Worm (Caenorhabditis elegans) whole organism, L1 larva: ENCODE data around the gene vdac-1.

Experiments used
- C04F5.9 ChIP-seq: sonication (generic microtip); optimal IDR thresholded peaks from 2 replicates; lab custom pipeline; 2016; ENCODE audit warnings: missing genetic modification characterization, missing compliant biosample characterization
- C16A3.4 ChIP-seq: fragments of 150-350 bp; optimal IDR thresholded peaks from 2 replicates; lab custom pipeline; 2014; ENCODE audit warnings: missing biosample characterization, missing genetic modification characterization
- C34B4.2 ChIP-seq: sonication (generic microtip); optimal IDR thresholded peaks from 2 replicates; lab custom pipeline; 2017; ENCODE audit warnings: mild to moderate bottlenecking, missing genetic modification characterization, missing compliant biosample characterization
- alr-1 ChIP-seq: fragments of 200-800 bp; sonication (Bioruptor generic); optimal IDR thresholded peaks from 2 replicates; lab custom pipeline; 2018; ENCODE audit warnings: borderline replicate concordance, mild to moderate bottlenecking, missing genetic modification characterization, missing compliant biosample characterization
- aly-2 ChIP-seq: fragments of 150-350 bp; optimal IDR thresholded peaks from 2 replicates; lab custom pipeline; 2014; ENCODE audit warnings: missing biosample characterization, missing genetic modification characterization
- ama-1 ChIP-seq: fragments of 150-350 bp; optimal IDR thresholded peaks from 2 replicates; lab custom pipeline; 2014
- ceh-63 ChIP-seq: fragments of 200-800 bp; sonication (Bioruptor generic); optimal IDR thresholded peaks from 2 replicates; lab custom pipeline; 2018; ENCODE audit warnings: mild to moderate bottlenecking, missing genetic modification characterization, missing compliant biosample characterization
- ceh-8 ChIP-seq: fragments of 200-800 bp; sonication (Bioruptor generic); optimal IDR thresholded peaks from 2 replicates; lab custom pipeline; 2018; ENCODE audit warnings: mild to moderate bottlenecking, missing genetic modification characterization, moderate library complexity, missing compliant biosample characterization
- ceh-90 ChIP-seq: sonication (generic microtip); optimal IDR thresholded peaks from 2 replicates; lab custom pipeline; 2016; ENCODE audit warnings: missing genetic modification characterization, missing compliant biosample characterization
- ces-1 ChIP-seq: fragments of 150-350 bp; optimal IDR thresholded peaks from 2 replicates; lab custom pipeline; 2014; ENCODE audit warnings: missing biosample characterization, missing genetic modification reagents, missing genetic modification characterization
- dpl-1 ChIP-seq, 3 experiments: fragments of 150-350 bp in 2 of 3; sonication (generic microtip) in 1 of 3; optimal IDR thresholded peaks; 2 replicates each; lab custom pipeline; 2014 to 2017; ENCODE audit warnings: missing biosample characterization in 3 of 3, missing genetic modification characterization in 3 of 3, missing genetic modification reagents in 3 of 3
- dsc-1 ChIP-seq: sonication (generic microtip); optimal IDR thresholded peaks from 2 replicates; lab custom pipeline; 2016; ENCODE audit warnings: mild to moderate bottlenecking, missing genetic modification characterization, missing compliant biosample characterization
- efl-3 ChIP-seq: fragments of 200-800 bp; sonication (Bioruptor generic); optimal IDR thresholded peaks from 2 replicates; lab custom pipeline; 2018; ENCODE audit warnings: mild to moderate bottlenecking, missing genetic modification characterization, missing compliant biosample characterization
- elt-2 ChIP-seq: sonication (generic microtip); optimal IDR thresholded peaks from 2 replicates; lab custom pipeline; 2016; ENCODE audit warnings: missing genetic modification characterization, mild to moderate bottlenecking, inconsistent platforms, missing compliant biosample characterization, missing genetic modification reagents
- elt-3 ChIP-seq, 6 experiments: fragments of 150-350 bp in 1 of 6; sonication (generic microtip); optimal IDR thresholded peaks; 2 replicates each; lab custom pipeline; 2017 to 2018; ENCODE audit warnings: missing biosample characterization in 6 of 6, missing genetic modification characterization in 6 of 6, inconsistent platforms in 1 of 6
- ets-5 ChIP-seq: fragments of 200-800 bp; sonication (Bioruptor generic); IDR thresholded peaks from 2 replicates; pipeline ENCODE4 v1.3.6; 2022; ENCODE audit warnings: missing genetic modification characterization, missing compliant biosample characterization
- fkh-10 ChIP-seq: sonication (generic microtip); optimal IDR thresholded peaks from 2 replicates; lab custom pipeline; 2017; ENCODE audit warnings: missing biosample characterization, missing genetic modification reagents, missing genetic modification characterization
- fkh-8 ChIP-seq: sonication (generic microtip); optimal IDR thresholded peaks from 2 replicates; lab custom pipeline; 2016; ENCODE audit warnings: mild to moderate bottlenecking, missing genetic modification characterization, missing compliant biosample characterization
- fos-1 ChIP-seq: fragments of 150-350 bp; optimal IDR thresholded peaks from 2 replicates; lab custom pipeline; 2014; ENCODE audit warnings: missing biosample characterization, missing genetic modification characterization
- grh-1 ChIP-seq: fragments of 200-800 bp; sonication (Bioruptor generic); IDR thresholded peaks from 2 replicates; pipeline ENCODE4 v1.3.6; 2022; ENCODE audit warnings: missing genetic modification reagents, missing genetic modification characterization, missing compliant biosample characterization
- hlh-4 ChIP-seq: sonication (generic microtip); optimal IDR thresholded peaks from 2 replicates; lab custom pipeline; 2016; ENCODE audit warnings: mild to moderate bottlenecking, missing genetic modification characterization, missing compliant biosample characterization
- jun-1 ChIP-seq: fragments of 150-350 bp; optimal IDR thresholded peaks from 2 replicates; lab custom pipeline; 2014; ENCODE audit warnings: missing biosample characterization, missing genetic modification reagents, missing genetic modification characterization
- lin-14 ChIP-seq: fragments of 200-800 bp; sonication (Bioruptor generic); optimal IDR thresholded peaks from 2 replicates; lab custom pipeline; 2018; ENCODE audit warnings: mild to moderate bottlenecking, missing genetic modification characterization, moderate library complexity, missing compliant biosample characterization
- lin-35 ChIP-seq, 2 experiments: fragments of 150-350 bp; optimal IDR thresholded peaks; 2 replicates each; lab custom pipeline; 2014; ENCODE audit warnings: missing biosample characterization in 2 of 2, missing genetic modification characterization in 2 of 2, missing genetic modification reagents in 2 of 2
- lin-39 ChIP-seq: fragments of 150-350 bp; optimal IDR thresholded peaks from 2 replicates; lab custom pipeline; 2014; ENCODE audit warnings: missing biosample characterization, missing genetic modification reagents, missing genetic modification characterization
- lir-3 ChIP-seq: sonication (generic microtip); optimal IDR thresholded peaks from 2 replicates; lab custom pipeline; 2016; ENCODE audit warnings: mild to moderate bottlenecking, missing genetic modification characterization, moderate library complexity, missing compliant biosample characterization; ENCODE audit not compliant: poor library complexity
- lsy-2 ChIP-seq, 2 experiments: fragments of 150-350 bp; optimal IDR thresholded peaks; 2 replicates each; lab custom pipeline; 2014; ENCODE audit warnings: missing biosample characterization in 2 of 2, missing genetic modification characterization in 2 of 2
- mab-9 ChIP-seq: fragments of 200-800 bp; sonication (Bioruptor generic); IDR thresholded peaks from 2 replicates; pipeline ENCODE4 v1.3.6; 2022; ENCODE audit warnings: missing genetic modification reagents, missing genetic modification characterization, missing compliant biosample characterization
- mdl-1 ChIP-seq, 2 experiments: fragments of 150-350 bp; optimal IDR thresholded peaks; 2 replicates each; lab custom pipeline; 2014 to 2017; ENCODE audit warnings: missing biosample characterization in 2 of 2, missing genetic modification characterization in 2 of 2, inconsistent platforms in 1 of 2
- mef-2 ChIP-seq: fragments of 150-350 bp; optimal IDR thresholded peaks from 2 replicates; lab custom pipeline; 2014; ENCODE audit warnings: missing biosample characterization, missing genetic modification characterization
- mep-1 ChIP-seq: fragments of 150-350 bp; optimal IDR thresholded peaks from 2 replicates; lab custom pipeline; 2014; ENCODE audit warnings: missing biosample characterization, missing genetic modification characterization
- nhr-11 ChIP-seq: fragments of 150-350 bp; optimal IDR thresholded peaks from 2 replicates; lab custom pipeline; 2014; ENCODE audit warnings: missing biosample characterization, missing genetic modification characterization
- nhr-12 ChIP-seq: sonication (generic microtip); optimal IDR thresholded peaks from 2 replicates; lab custom pipeline; 2017; ENCODE audit warnings: missing biosample characterization, missing genetic modification characterization
- nhr-237 ChIP-seq: fragments of 150-350 bp; optimal IDR thresholded peaks from 2 replicates; lab custom pipeline; 2014; ENCODE audit warnings: missing biosample characterization, missing genetic modification characterization
- nhr-28 ChIP-seq: fragments of 150-350 bp; optimal IDR thresholded peaks from 2 replicates; lab custom pipeline; 2014; ENCODE audit warnings: missing biosample characterization, missing genetic modification characterization
- nhr-47 ChIP-seq: sonication (generic microtip); optimal IDR thresholded peaks from 2 replicates; lab custom pipeline; 2016; ENCODE audit warnings: mild to moderate bottlenecking, missing genetic modification characterization, moderate library complexity, missing compliant biosample characterization
- nhr-71 ChIP-seq: sonication (generic microtip); optimal IDR thresholded peaks from 2 replicates; lab custom pipeline; 2016; ENCODE audit warnings: mild to moderate bottlenecking, missing genetic modification characterization, moderate library complexity, missing compliant biosample characterization
- nhr-77 ChIP-seq: fragments of 150-350 bp; optimal IDR thresholded peaks from 2 replicates; lab custom pipeline; 2014; ENCODE audit warnings: missing biosample characterization, missing genetic modification characterization
- nhr-84 ChIP-seq: sonication (generic microtip); optimal IDR thresholded peaks from 2 replicates; lab custom pipeline; 2017; ENCODE audit warnings: missing biosample characterization, missing genetic modification characterization
- nhr-85 ChIP-seq: sonication (generic microtip); peaks from one replicate; lab custom pipeline; 2016; ENCODE audit warnings: missing genetic modification characterization, inconsistent platforms, missing compliant biosample characterization
- pag-3 ChIP-seq: sonication (generic microtip); optimal IDR thresholded peaks from 2 replicates; lab custom pipeline; 2017; ENCODE audit warnings: missing genetic modification characterization, mild to moderate bottlenecking, missing compliant biosample characterization, antibody characterized with exemption, borderline replicate concordance; ENCODE audit not compliant: insufficient read depth
- pax-3 ChIP-seq: fragments of 200-800 bp; sonication (Bioruptor generic); optimal IDR thresholded peaks from 2 replicates; lab custom pipeline; 2018; ENCODE audit warnings: mild to moderate bottlenecking, missing genetic modification characterization, moderate library complexity, missing compliant biosample characterization
- pqm-1 ChIP-seq: sonication (generic microtip); optimal IDR thresholded peaks from 3 replicates; lab custom pipeline; 2017; ENCODE audit warnings: missing biosample characterization, missing genetic modification characterization
- rnt-1 ChIP-seq: sonication (generic microtip); optimal IDR thresholded peaks from 2 replicates; lab custom pipeline; 2016; ENCODE audit warnings: mild to moderate bottlenecking, missing genetic modification characterization, moderate library complexity, missing compliant biosample characterization
- skn-1 ChIP-seq: fragments of 150-350 bp; optimal IDR thresholded peaks from 2 replicates; lab custom pipeline; 2014; ENCODE audit warnings: missing biosample characterization, missing genetic modification characterization
- snpc-4 ChIP-seq: fragments of 150-350 bp; optimal IDR thresholded peaks from 2 replicates; lab custom pipeline; 2014; ENCODE audit warnings: missing biosample characterization, missing genetic modification characterization
- sox-4 ChIP-seq: sonication (generic microtip); optimal IDR thresholded peaks from 2 replicates; lab custom pipeline; 2016; ENCODE audit warnings: missing genetic modification characterization, missing compliant biosample characterization
- sptf-1 ChIP-seq: fragments of 150-350 bp; optimal IDR thresholded peaks from 2 replicates; lab custom pipeline; 2014; ENCODE audit warnings: missing biosample characterization, missing genetic modification characterization
- unc-130 ChIP-seq: fragments of 150-350 bp; optimal IDR thresholded peaks from 2 replicates; lab custom pipeline; 2017; ENCODE audit warnings: missing biosample characterization, missing genetic modification characterization, inconsistent platforms
- unc-86 ChIP-seq: sonication (generic microtip); optimal IDR thresholded peaks from 2 replicates; lab custom pipeline; 2016; ENCODE audit warnings: missing genetic modification characterization, missing compliant biosample characterization
- unc-98 ChIP-seq: fragments of 200-800 bp; sonication (Bioruptor generic); IDR thresholded peaks from 2 replicates; pipeline ENCODE4 v1.3.6; 2022; ENCODE audit warnings: missing genetic modification characterization, missing compliant biosample characterization
- ztf-11 ChIP-seq, 2 experiments: sonication (generic microtip); optimal IDR thresholded peaks; 2 replicates each; lab custom pipeline; 2016 to 2017; ENCODE audit warnings: missing genetic modification characterization in 2 of 2, missing biosample characterization in 1 of 2, missing compliant biosample characterization in 1 of 2

Gene vdac-1

DNA sequence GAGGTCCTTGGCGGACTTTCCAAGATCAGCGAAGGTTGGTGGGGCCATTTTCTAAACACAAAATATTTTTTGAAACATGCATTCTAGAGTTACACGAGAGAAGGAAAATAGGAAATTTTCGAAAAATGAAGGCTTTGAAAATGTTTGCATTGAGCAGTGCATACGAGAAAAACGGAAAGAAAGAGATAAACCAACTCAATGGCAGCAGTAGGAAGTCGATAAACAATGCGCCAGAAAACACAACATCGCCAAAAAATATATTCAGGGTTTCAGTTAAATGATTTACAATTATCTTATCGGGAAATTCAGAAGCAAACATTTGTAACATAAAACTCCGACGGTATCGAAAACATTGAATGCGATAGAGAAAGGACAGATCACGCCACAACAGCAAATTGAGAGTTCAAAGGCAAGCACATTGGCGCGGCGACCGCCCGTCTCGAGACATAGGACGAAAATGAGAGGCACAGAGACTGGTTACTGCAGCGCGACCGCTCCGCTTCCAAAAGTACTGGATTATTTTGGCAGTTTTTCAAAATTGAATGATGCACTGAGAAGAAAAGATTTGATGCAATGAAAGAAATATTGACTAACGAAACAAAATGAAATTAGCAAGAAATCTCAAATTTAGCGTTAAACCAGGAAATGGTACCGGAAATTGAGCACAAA lies at the start of gene vdac-1, which contains the start of gene R05G6.5:
Gene vdac-1 (minus strand): TSS at position 51 of the 669 bp plus-strand sequence.
Gene R05G6.5 (plus strand): TSS at position 527 of the 669 bp plus-strand sequence.
- TF ChIP-seq C16A3.4 (peak; percentile 90), nhr-71 (tag; lab: Kevin White, UChicago) (peak; percentile 95), jun-1 (peak; percentile 58), ztf-11 (tag; optimal IDR thresholded peaks at IDR 0.05; lab: Kevin White, UChicago) (no peak), C04F5.9 (tag; lab: Kevin White, UChicago) (no peak), ama-1 (lab: Kevin White, UChicago) (no peak), pqm-1 (peak; percentile 67), lin-39 (no peak), sox-4 (tag; lab: Kevin White, UChicago) (no peak), elt-2 (tag; lab: Kevin White, UChicago) (peak; percentile 73), sptf-1 (tag; lab: Kevin White, UChicago) (no peak), nhr-85 (tag; lab: Kevin White, UChicago) (peak; percentile 83), skn-1 (tag; lab: Kevin White, UChicago) (peak; percentile 63), snpc-4 (peak; percentile 11), nhr-237 (tag; lab: Kevin White, UChicago) (peak; percentile 73), pax-3 (peak; percentile 47), ceh-8 (GFP tag; lab: Kevin White, UChicago) (no peak), pag-3 (tag; lab: Kevin White, UChicago) (no peak), unc-98 (GFP tag; lab: Robert Waterston, UW) (no peak), dpl-1 (GFP tag; optimal IDR thresholded peaks at IDR 0.05; lab: Kevin White, UChicago) (peak; percentile 89 to 92 (median 92)), mab-9 (GFP tag; lab: Robert Waterston, UW) (0 out of 2 replicates have a peak, but pooled peaks have one; percentile 17), lsy-2 (tag; optimal IDR thresholded peaks at IDR 0.05; lab: Kevin White, UChicago) (peak; percentile 77 to 90), hlh-4 (tag; lab: Kevin White, UChicago) (no peak), nhr-47 (tag; lab: Kevin White, UChicago) (peak; percentile 83), lin-35 (GFP tag; optimal IDR thresholded peaks at IDR 0.05; lab: Kevin White, UChicago) (peak; percentile 94 to 97), nhr-77 (peak; percentile 90), rnt-1 (tag; lab: Kevin White, UChicago) (peak; percentile 79), ets-5 (GFP tag; lab: Robert Waterston, UW) (no peak), C34B4.2 (tag; lab: Kevin White, UChicago) (peak; percentile 87), nhr-12 (no peak), mep-1 (tag; lab: Kevin White, UChicago) (peak; percentile 54), dsc-1 (peak; percentile 57), mdl-1 (tag; optimal IDR thresholded peaks at IDR 0.05; lab: Kevin White, UChicago) (peak in 1 of 2 experiments; percentile 89), nhr-84 (no peak), efl-3 (GFP tag; lab: Kevin White, UChicago) (no peak), aly-2 (no peak), elt-3 (tag; optimal IDR thresholded peaks at IDR 0.05; lab: Kevin White, UChicago) (peak in 4 of 6 experiments; percentile 30 to 78 (median 46)), fos-1 (peak; percentile 63), unc-86 (tag; lab: Kevin White, UChicago) (peak; percentile 56), ces-1 (no peak), nhr-11 (peak; percentile 24), lir-3 (tag; lab: Kevin White, UChicago) (peak; percentile 7), ceh-90 (tag; lab: Kevin White, UChicago) (no peak), fkh-10 (GFP tag; lab: Kevin White, UChicago) (peak; percentile 28), ceh-63 (GFP tag; lab: Kevin White, UChicago) (no peak), grh-1 (GFP tag; lab: Robert Waterston, UW) (peak; percentile 77), unc-130 (tag; lab: Kevin White, UChicago) (peak; percentile 81), fkh-8 (tag; lab: Kevin White, UChicago) (peak; percentile 81), lin-14 (peak; percentile 97), mef-2 (tag; lab: Kevin White, UChicago) (peak; percentile 30), nhr-28 (tag; lab: Kevin White, UChicago) (no peak), alr-1 (tag; lab: Kevin White, UChicago) (no peak)
